Worm (Caenorhabditis elegans) whole organism, early embryonic: ENCODE data around the gene R160.14.

ENCODE experiments used
- B0310.2 ChIP-seq: sonication (generic microtip); optimal IDR thresholded peaks from 2 replicates; lab custom pipeline; 2016; ENCODE audit warnings: mild to moderate bottlenecking, missing genetic modification characterization, missing compliant biosample characterization
- aly-1 ChIP-seq: sonication (generic microtip); optimal IDR thresholded peaks from 2 replicates; lab custom pipeline; 2016; ENCODE audit warnings: missing genetic modification characterization, missing compliant biosample characterization
- ama-1 ChIP-seq: fragments of 150-350 bp; optimal IDR thresholded peaks from 2 replicates; lab custom pipeline; 2014
- tra-4 ChIP-seq: sonication (generic microtip); optimal IDR thresholded peaks from 2 replicates; lab custom pipeline; 2017; ENCODE audit warnings: missing genetic modification characterization, missing compliant biosample characterization

DNA sequence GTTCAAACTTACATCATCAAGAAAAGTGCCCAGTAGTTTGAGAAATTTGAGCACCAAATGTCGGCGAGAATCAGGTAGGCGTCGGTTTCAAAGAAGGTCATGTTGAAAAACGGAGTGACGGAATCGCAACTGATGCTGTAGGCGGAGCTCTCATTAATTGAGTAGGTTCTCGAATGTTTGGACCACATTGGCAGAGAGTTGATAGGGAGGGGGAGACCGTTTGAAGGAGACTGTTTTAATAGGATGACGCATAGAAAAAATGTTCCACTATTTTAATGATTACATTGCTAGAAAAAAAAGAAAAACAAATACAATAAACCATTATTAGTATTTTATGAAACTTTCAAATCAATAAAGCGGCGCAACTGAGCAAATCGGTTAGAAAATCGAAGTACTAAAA is 8.7 kb downstream of the R160.14 start, which contains the start of gene F14H12.17:
- no peak for TF ChIP-seq B0310.2 (tag; lab: Kevin White, UChicago)
- no peak for TF ChIP-seq tra-4 (tag; lab: Kevin White, UChicago)
- TF ChIP-seq ama-1 (lab: Kevin White, UChicago) = no peak
- no peak for TF ChIP-seq aly-1 (tag; lab: Kevin White, UChicago)
